Fruit fly (Drosophila melanogaster) whole organism, embryonic: ENCODE measurements around the gene Ubi-p5E.

Experiments
- B-H2 ChIP-seq: fragments of 200-800 bp; sonication (Bioruptor generic); optimal IDR thresholded peaks from 2 replicates; lab custom pipeline; 2018; ENCODE audit warnings: missing biosample characterization, mild to moderate bottlenecking, missing genetic modification characterization
- Blimp-1 ChIP-seq: fragments of 200-800 bp; sonication (Bioruptor generic); optimal IDR thresholded peaks from 3 replicates; lab custom pipeline; 2018; ENCODE audit warnings: missing biosample characterization, missing genetic modification characterization, mild to moderate bottlenecking, moderate library complexity, missing genetic modification reagents
- CG11696 ChIP-seq: fragments of 200-800 bp; sonication (Bioruptor generic); IDR thresholded peaks from 2 replicates; pipeline ENCODE4 v1.3.6; 2022; ENCODE audit warnings: missing biosample characterization, missing genetic modification characterization
- CG11723 ChIP-seq: fragments of 200-800 bp; sonication (Bioruptor generic); optimal IDR thresholded peaks from 2 replicates; lab custom pipeline; 2017; ENCODE audit warnings: missing biosample characterization, mild to moderate bottlenecking, missing genetic modification characterization
- CG1233 ChIP-seq: fragments of 200-800 bp; sonication (Bioruptor generic); optimal IDR thresholded peaks from 4 replicates; lab custom pipeline; 2018; ENCODE audit warnings: missing biosample characterization, mild to moderate bottlenecking, missing genetic modification characterization
- CG14014 ChIP-seq: fragments of 200-800 bp; sonication (Bioruptor generic); IDR thresholded peaks from 2 replicates; pipeline ENCODE4 v1.3.6; 2022; ENCODE audit warnings: missing biosample characterization, missing genetic modification characterization
- CG15011 ChIP-seq: fragments of 200-800 bp; sonication (Bioruptor generic); optimal IDR thresholded peaks from 3 replicates; lab custom pipeline; 2018; ENCODE audit warnings: missing biosample characterization, mild to moderate bottlenecking, missing genetic modification characterization
- CG15479 ChIP-seq: fragments of 200-800 bp; sonication (Bioruptor generic); optimal IDR thresholded peaks from 3 replicates; lab custom pipeline; 2019; ENCODE audit warnings: missing biosample characterization, mild to moderate bottlenecking, missing genetic modification characterization, moderate library complexity
- CG16779 ChIP-seq: fragments of 200-800 bp; sonication (Bioruptor generic); IDR thresholded peaks from 2 replicates; pipeline ENCODE4 v1.3.6; 2022; ENCODE audit warnings: missing biosample characterization, missing genetic modification characterization
- CG17359 ChIP-seq: fragments of 200-800 bp; sonication (Bioruptor generic); optimal IDR thresholded peaks from 3 replicates; lab custom pipeline; 2018; ENCODE audit warnings: missing biosample characterization, mild to moderate bottlenecking, missing genetic modification characterization, moderate library complexity
- CG17568 ChIP-seq: fragments of 200-800 bp; sonication (Bioruptor generic); optimal IDR thresholded peaks from 2 replicates; lab custom pipeline; 2018; ENCODE audit warnings: missing biosample characterization, mild to moderate bottlenecking, missing genetic modification characterization, moderate library complexity
- CG2678 ChIP-seq: fragments of 200-800 bp; sonication (Bioruptor generic); optimal IDR thresholded peaks from 3 replicates; lab custom pipeline; 2019; ENCODE audit warnings: missing biosample characterization, mild to moderate bottlenecking, missing genetic modification characterization, moderate library complexity
- CG2889 ChIP-seq: fragments of 200-800 bp; sonication (Bioruptor generic); IDR thresholded peaks from 3 replicates; pipeline ENCODE4 v1.3.6; 2022; ENCODE audit warnings: missing biosample characterization, missing genetic modification characterization
- CG6854 ChIP-seq: fragments of 200-800 bp; sonication (Bioruptor generic); optimal IDR thresholded peaks from 3 replicates; lab custom pipeline; 2017; ENCODE audit warnings: missing biosample characterization, mild to moderate bottlenecking, missing genetic modification characterization
- CG7745 ChIP-seq: fragments of 200-800 bp; sonication (Bioruptor generic); optimal IDR thresholded peaks from 2 replicates; lab custom pipeline; 2018; ENCODE audit warnings: missing biosample characterization, mild to moderate bottlenecking, missing genetic modification characterization, moderate library complexity
- CG7839 ChIP-seq: fragments of 200-800 bp; sonication (Bioruptor generic); optimal IDR thresholded peaks from 3 replicates; lab custom pipeline; 2018; ENCODE audit warnings: missing biosample characterization, mild to moderate bottlenecking, missing genetic modification characterization, moderate library complexity
- CG9876 ChIP-seq: fragments of 200-800 bp; sonication (Bioruptor generic); optimal IDR thresholded peaks from 2 replicates; lab custom pipeline; 2016; ENCODE audit warnings: missing biosample characterization, missing genetic modification characterization
- Camta ChIP-seq: fragments of 200-800 bp; sonication (Bioruptor generic); optimal IDR thresholded peaks from 2 replicates; lab custom pipeline; 2016; ENCODE audit warnings: missing biosample characterization, missing genetic modification characterization
- Dfd ChIP-seq, 2 experiments: fragments of >200 bp; optimal IDR thresholded peaks; 2 replicates each; lab custom pipeline; 2017; ENCODE audit warnings: missing biosample characterization in 2 of 2, missing genetic modification characterization in 2 of 2
- Doc2 ChIP-seq: fragments of 200-800 bp; sonication (Bioruptor generic); IDR thresholded peaks from 2 replicates; pipeline ENCODE4 v1.3.6; 2022; ENCODE audit warnings: missing biosample characterization, missing genetic modification characterization
- Elba2 ChIP-seq: fragments of 200-800 bp; sonication (Bioruptor generic); optimal IDR thresholded peaks from 3 replicates; lab custom pipeline; 2016; ENCODE audit warnings: missing biosample characterization, missing genetic modification characterization
- HLH3B ChIP-seq: fragments of 200-800 bp; sonication (Bioruptor generic); IDR thresholded peaks from 2 replicates; pipeline ENCODE4 v1.3.6; 2022; ENCODE audit warnings: missing biosample characterization, missing genetic modification characterization
- HLH54F ChIP-seq: fragments of 200-800 bp; sonication (Bioruptor generic); optimal IDR thresholded peaks from 3 replicates; lab custom pipeline; 2016; ENCODE audit warnings: missing biosample characterization, missing genetic modification characterization
- Hey ChIP-seq: fragments of 200-800 bp; sonication (Bioruptor generic); optimal IDR thresholded peaks from 3 replicates; lab custom pipeline; 2018; ENCODE audit warnings: missing biosample characterization, mild to moderate bottlenecking, missing genetic modification characterization
- HmgZ ChIP-seq: fragments of 200-800 bp; sonication (Bioruptor generic); optimal IDR thresholded peaks from 2 replicates; lab custom pipeline; 2018; ENCODE audit warnings: missing biosample characterization, mild to moderate bottlenecking, missing genetic modification characterization
- Hr78 ChIP-seq, 2 experiments: fragments of 200-800 bp in 1 of 2; fragments of >200 bp in 1 of 2; sonication (Bioruptor generic) in 1 of 2; optimal IDR thresholded peaks; 2 replicates each; lab custom pipeline; 2017 to 2019; ENCODE audit warnings: missing biosample characterization in 2 of 2, missing genetic modification characterization in 2 of 2, mild to moderate bottlenecking in 1 of 2, moderate library complexity in 1 of 2
- MTF-1 ChIP-seq: fragments of 200-800 bp; sonication (Bioruptor generic); optimal IDR thresholded peaks from 2 replicates; lab custom pipeline; 2018; ENCODE audit warnings: missing biosample characterization, mild to moderate bottlenecking, missing genetic modification characterization, borderline replicate concordance
- NFAT ChIP-seq: fragments of 200-800 bp; sonication (Bioruptor generic); IDR thresholded peaks from 2 replicates; pipeline ENCODE4 v1.3.6; 2022; ENCODE audit warnings: missing biosample characterization, missing genetic modification characterization
- Pdp1 ChIP-seq, 2 experiments: fragments of 200-800 bp; sonication (Bioruptor generic); optimal IDR thresholded peaks; 3 replicates each; lab custom pipeline; 2016; ENCODE audit warnings: missing biosample characterization in 2 of 2, missing genetic modification characterization in 2 of 2, mild to moderate bottlenecking in 1 of 2, moderate library complexity in 1 of 2
- Rx ChIP-seq: fragments of 200-800 bp; sonication (Bioruptor generic); IDR thresholded peaks from 2 replicates; pipeline ENCODE4 v1.3.6; 2022; ENCODE audit warnings: missing biosample characterization, missing genetic modification characterization
- TFAM ChIP-seq: fragments of 200-800 bp; sonication (Bioruptor generic); optimal IDR thresholded peaks from 2 replicates; lab custom pipeline; 2017; ENCODE audit warnings: missing biosample characterization, missing genetic modification characterization, inconsistent platforms
- Usf ChIP-seq: fragments of 200-800 bp; sonication (Bioruptor generic); optimal IDR thresholded peaks from 2 replicates; lab custom pipeline; 2017; ENCODE audit warnings: missing genotype, missing biosample characterization, missing genetic modification characterization
- YL-1 ChIP-seq: fragments of 200-800 bp; sonication (Bioruptor generic); optimal IDR thresholded peaks from 3 replicates; lab custom pipeline; 2017; ENCODE audit warnings: missing biosample characterization, mild to moderate bottlenecking, missing genetic modification characterization
- al ChIP-seq: fragments of 200-800 bp; sonication (Bioruptor generic); IDR thresholded peaks from 2 replicates; pipeline ENCODE4 v1.3.6; 2022; ENCODE audit warnings: missing biosample characterization, missing genetic modification characterization
- bcd ChIP-seq: fragments of 200-800 bp; sonication (Bioruptor generic); optimal IDR thresholded peaks from 2 replicates; lab custom pipeline; 2017; ENCODE audit warnings: missing biosample characterization, mild to moderate bottlenecking, missing genetic modification characterization
- caup ChIP-seq: fragments of 200-800 bp; sonication (Bioruptor generic); optimal IDR thresholded peaks from 3 replicates; lab custom pipeline; 2017; ENCODE audit warnings: missing biosample characterization, mild to moderate bottlenecking, missing genetic modification characterization, moderate library complexity; ENCODE audit not compliant: severe bottlenecking
- crc ChIP-seq: fragments of 200-800 bp; sonication (Bioruptor generic); optimal IDR thresholded peaks from 2 replicates; lab custom pipeline; 2016; ENCODE audit warnings: missing biosample characterization, missing genetic modification characterization
- fd3F ChIP-seq: fragments of 200-800 bp; sonication (Bioruptor generic); optimal IDR thresholded peaks from 2 replicates; lab custom pipeline; 2018; ENCODE audit warnings: missing biosample characterization, mild to moderate bottlenecking, missing genetic modification characterization, moderate library complexity
- fd96Cb ChIP-seq: fragments of 200-800 bp; sonication (Bioruptor generic); optimal IDR thresholded peaks from 2 replicates; lab custom pipeline; 2018; ENCODE audit warnings: missing biosample characterization, mild to moderate bottlenecking, missing genetic modification characterization, moderate library complexity
- gfzf ChIP-seq: fragments of 200-800 bp; sonication (Bioruptor generic); optimal IDR thresholded peaks from 2 replicates; lab custom pipeline; 2016; ENCODE audit warnings: missing biosample characterization, mild to moderate bottlenecking, missing genetic modification characterization, moderate library complexity
- hb ChIP-seq: fragments of 200-800 bp; sonication (Bioruptor generic); IDR thresholded peaks from 3 replicates; pipeline ENCODE4 v1.3.6; 2022; ENCODE audit warnings: missing biosample characterization, missing genetic modification characterization; ENCODE audit not compliant: partially characterized antibody
- nerfin-1 ChIP-seq: fragments of 200-800 bp; sonication (Bioruptor generic); optimal IDR thresholded peaks from 3 replicates; lab custom pipeline; 2019; ENCODE audit warnings: missing biosample characterization, mild to moderate bottlenecking, missing genetic modification characterization, moderate library complexity
- nom ChIP-seq: fragments of 200-800 bp; sonication (Bioruptor generic); optimal IDR thresholded peaks from 2 replicates; lab custom pipeline; 2017; ENCODE audit warnings: missing biosample characterization, missing genetic modification characterization, mild to moderate bottlenecking, moderate library complexity, missing genetic modification reagents
- pan ChIP-seq, 4 experiments: fragments of >200 bp in 3 of 4; fragments of 200-800 bp in 1 of 4; sonication (Bioruptor generic) in 1 of 4; optimal IDR thresholded peaks in 3 of 4; IDR thresholded peaks in 1 of 4; 2 replicates each; pipeline versions ENCODE4 v1.3.6 to Lab custom; 2017 to 2022; ENCODE audit warnings: missing biosample characterization in 2 of 4, missing genetic modification characterization in 2 of 4, mixed read lengths in 1 of 4
- salm ChIP-seq: fragments of 200-800 bp; sonication (Bioruptor generic); optimal IDR thresholded peaks from 2 replicates; lab custom pipeline; 2018; ENCODE audit warnings: missing biosample characterization, mild to moderate bottlenecking, missing genetic modification characterization
- sd ChIP-seq: fragments of 200-800 bp; sonication (Bioruptor generic); optimal IDR thresholded peaks from 3 replicates; lab custom pipeline; 2018; ENCODE audit warnings: missing biosample characterization, mild to moderate bottlenecking, missing genetic modification characterization, moderate library complexity
- usp ChIP-seq: fragments of >200 bp; optimal IDR thresholded peaks from 2 replicates; lab custom pipeline; 2017; ENCODE audit warnings: missing biosample characterization, missing genetic modification characterization
- zfh1 ChIP-seq: fragments of 200-800 bp; sonication (Bioruptor generic); IDR thresholded peaks from 3 replicates; pipeline ENCODE4 v1.3.6; 2022; ENCODE audit warnings: missing biosample characterization, missing genetic modification characterization

Gene Ubi-p5E

DNA sequence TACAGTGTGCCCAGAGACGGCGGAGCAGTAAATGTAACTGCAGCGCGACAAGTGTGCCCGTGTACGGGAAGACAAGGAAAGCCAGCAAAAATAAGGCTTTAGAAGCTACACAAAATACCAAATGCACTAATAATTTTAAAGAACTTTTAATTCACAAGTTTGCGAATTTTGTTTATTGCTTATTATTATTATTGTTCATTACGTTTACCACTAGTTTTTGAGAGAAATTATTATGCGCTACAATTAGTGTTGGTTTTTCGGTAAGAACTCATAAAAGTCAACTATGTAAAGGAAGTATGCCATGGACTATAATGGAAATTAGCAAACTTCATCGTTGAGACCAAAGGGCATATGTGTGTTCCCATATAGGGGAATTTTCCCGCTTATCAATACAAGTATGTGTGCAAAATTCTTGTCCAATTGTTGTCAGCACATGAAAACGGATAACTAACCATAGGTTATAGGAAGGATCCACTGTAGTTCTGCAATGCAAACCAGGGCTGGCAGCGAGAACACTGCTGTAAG, 12.2 kb downstream of the Ubi-p5E start, which contains the start of gene schlank (continued):
- TF ChIP-seq TFAM (GFP tag; lab: Kevin White, UChicago) (no peak), CG7745 (tag; lab: Kevin White, UChicago) (no peak), salm (tag; lab: Kevin White, UChicago) (no peak), CG2889 (0 out of 3 replicates have a peak, but pooled peaks have one; percentile 13), Blimp-1 (GFP tag; lab: Kevin White, UChicago) (no peak), Dfd (GFP tag; optimal IDR thresholded peaks at IDR 0.05; lab: Kevin White, UChicago) (no peak), fd96Cb (peak; percentile 45), caup (GFP tag; lab: Kevin White, UChicago) (peak; percentile 20), Hr78 (GFP tag; optimal IDR thresholded peaks at IDR 0.05; lab: Kevin White, UChicago) (no peak), al (GFP tag; lab: Robert Waterston, UW) (no peak; the same call in 1 of the 2 replicates), CG17568 (GFP tag; lab: Kevin White, UChicago) (no peak), crc (GFP tag; lab: Kevin White, UChicago) (no peak), zfh1 (GFP tag; lab: Robert Waterston, UW) (peak; percentile 58; the same call in 2 of the 3 replicates), CG17359 (tag; lab: Kevin White, UChicago) (peak; percentile 53), B-H2 (GFP tag; lab: Kevin White, UChicago) (no peak), CG11696 (GFP tag; lab: Robert Waterston, UW) (no peak), fd3F (GFP tag; lab: Kevin White, UChicago) (peak; percentile 22), Elba2 (no peak), CG15479 (no peak), CG1233 (GFP tag; lab: Kevin White, UChicago) (peak; percentile 2), pan (optimal IDR thresholded peaks at IDR 0.05; lab: Kevin White, UChicago) (no peak), pan (GFP tag; optimal IDR thresholded peaks at IDR 0.05 in 1 of 2, IDR thresholded peaks at IDR 0.05 in 1 of 2) (peak in 1 of 2 experiments; percentile 68), Camta (GFP tag; lab: Kevin White, UChicago) (no peak), CG7839 (tag; lab: Kevin White, UChicago) (no peak), Hey (tag; lab: Kevin White, UChicago) (no peak), sd (tag; lab: Kevin White, UChicago) (peak; percentile 59), CG9876 (GFP tag; lab: Kevin White, UChicago) (peak; percentile 26), nerfin-1 (tag; lab: Kevin White, UChicago) (no peak), Doc2 (no peak), MTF-1 (GFP tag; lab: Kevin White, UChicago) (no peak), nom (GFP tag; lab: Kevin White, UChicago) (no peak), gfzf (GFP tag; lab: Kevin White, UChicago) (peak; percentile 94), NFAT (GFP tag; lab: Robert Waterston, UW) (peak; percentile 61), Usf (GFP tag; lab: Kevin White, UChicago) (no peak), CG15011 (GFP tag; lab: Kevin White, UChicago) (no peak), CG16779 (GFP tag; lab: Robert Waterston, UW) (no peak), hb (GFP tag; lab: Robert Waterston, UW) (no peak), CG11723 (GFP tag; lab: Kevin White, UChicago) (peak; percentile 28), CG2678 (tag; lab: Kevin White, UChicago) (no peak), Pdp1 (GFP tag; optimal IDR thresholded peaks at IDR 0.05; lab: Kevin White, UChicago) (peak; percentile 5 to 64), YL-1 (GFP tag; lab: Kevin White, UChicago) (no peak), bcd (GFP tag; lab: Kevin White, UChicago) (peak; percentile 21), Rx (peak; percentile 37; the same call in 1 of the 2 replicates), HmgZ (tag; lab: Kevin White, UChicago) (no peak), CG14014 (GFP tag; lab: Robert Waterston, UW) (peak; percentile 74), usp (no peak), HLH3B (GFP tag; lab: Robert Waterston, UW) (peak; percentile 53; the same call in 1 of the 2 replicates), CG6854 (GFP tag; lab: Kevin White, UChicago) (no peak), HLH54F (GFP tag; lab: Kevin White, UChicago) (peak; percentile 67)
